Fruit fly (Drosophila melanogaster) whole organism, embryonic: ENCODE results near the gene CG12784.

ENCODE experiments used
- Asciz ChIP-seq: fragments of 200-800 bp; sonication (Bioruptor generic); optimal IDR thresholded peaks from 2 replicates; lab custom pipeline; 2017; ENCODE audit warnings: missing biosample characterization, mild to moderate bottlenecking, missing genetic modification characterization, missing genetic modification reagents
- Blimp-1 ChIP-seq: fragments of 200-800 bp; sonication (Bioruptor generic); optimal IDR thresholded peaks from 3 replicates; lab custom pipeline; 2018; ENCODE audit warnings: missing biosample characterization, missing genetic modification characterization, mild to moderate bottlenecking, moderate library complexity, missing genetic modification reagents
- CG10267 ChIP-seq: fragments of 200-800 bp; sonication (Bioruptor generic); optimal IDR thresholded peaks from 2 replicates; lab custom pipeline; 2018; ENCODE audit warnings: missing biosample characterization, mild to moderate bottlenecking, missing genetic modification characterization, moderate library complexity
- CG10565 ChIP-seq: fragments of 200-800 bp; sonication (Bioruptor generic); optimal IDR thresholded peaks from 3 replicates; lab custom pipeline; 2016; ENCODE audit warnings: missing biosample characterization, mild to moderate bottlenecking, missing genetic modification characterization
- CG12155 ChIP-seq: fragments of 200-800 bp; sonication (Bioruptor generic); optimal IDR thresholded peaks from 3 replicates; lab custom pipeline; 2016; ENCODE audit warnings: missing biosample characterization, missing genetic modification characterization
- CG12219 ChIP-seq: fragments of 200-800 bp; sonication (Bioruptor generic); optimal IDR thresholded peaks from 3 replicates; lab custom pipeline; 2018; ENCODE audit warnings: missing biosample characterization, mild to moderate bottlenecking, missing genetic modification characterization
- CG12236 ChIP-seq: fragments of 200-800 bp; sonication (Bioruptor generic); optimal IDR thresholded peaks from 2 replicates; lab custom pipeline; 2016; ENCODE audit warnings: missing biosample characterization, missing genetic modification characterization
- CG14667 ChIP-seq: fragments of 200-800 bp; sonication (Bioruptor generic); IDR thresholded peaks from 2 replicates; pipeline ENCODE4 v1.3.6; 2022; ENCODE audit warnings: missing biosample characterization, missing genetic modification characterization
- CG15269 ChIP-seq: fragments of 200-800 bp; sonication (Bioruptor generic); optimal IDR thresholded peaks from 2 replicates; lab custom pipeline; 2018; ENCODE audit warnings: missing biosample characterization, mild to moderate bottlenecking, missing genetic modification characterization, moderate library complexity
- CG15479 ChIP-seq: fragments of 200-800 bp; sonication (Bioruptor generic); optimal IDR thresholded peaks from 3 replicates; lab custom pipeline; 2019; ENCODE audit warnings: missing biosample characterization, mild to moderate bottlenecking, missing genetic modification characterization, moderate library complexity
- CG18619 ChIP-seq: fragments of 200-800 bp; sonication (Bioruptor generic); optimal IDR thresholded peaks from 3 replicates; lab custom pipeline; 2017; ENCODE audit warnings: missing biosample characterization, mild to moderate bottlenecking, missing genetic modification characterization
- CG2678 ChIP-seq: fragments of 200-800 bp; sonication (Bioruptor generic); optimal IDR thresholded peaks from 3 replicates; lab custom pipeline; 2019; ENCODE audit warnings: missing biosample characterization, mild to moderate bottlenecking, missing genetic modification characterization, moderate library complexity
- CG31388 ChIP-seq: fragments of 200-800 bp; sonication (Bioruptor generic); optimal IDR thresholded peaks from 2 replicates; lab custom pipeline; 2016; ENCODE audit warnings: missing biosample characterization, missing genetic modification characterization
- CG6254 ChIP-seq: fragments of 200-800 bp; sonication (Bioruptor generic); optimal IDR thresholded peaks from 3 replicates; lab custom pipeline; 2017; ENCODE audit warnings: mild to moderate bottlenecking, missing biosample characterization, missing genetic modification reagents, missing genetic modification characterization
- CG6272 ChIP-seq: fragments of 200-800 bp; sonication (Bioruptor generic); IDR thresholded peaks from 2 replicates; pipeline ENCODE4 v1.3.6; 2022; ENCODE audit warnings: missing biosample characterization, missing genetic modification characterization
- CG6765 ChIP-seq: fragments of 200-800 bp; sonication (Bioruptor generic); optimal IDR thresholded peaks from 3 replicates; lab custom pipeline; 2017; ENCODE audit warnings: missing biosample characterization, mild to moderate bottlenecking, missing genetic modification characterization
- CG7745 ChIP-seq: fragments of 200-800 bp; sonication (Bioruptor generic); optimal IDR thresholded peaks from 2 replicates; lab custom pipeline; 2018; ENCODE audit warnings: missing biosample characterization, mild to moderate bottlenecking, missing genetic modification characterization, moderate library complexity
- CG7928 ChIP-seq: fragments of 200-800 bp; sonication (Bioruptor generic); optimal IDR thresholded peaks from 2 replicates; lab custom pipeline; 2017; ENCODE audit warnings: missing biosample characterization, mild to moderate bottlenecking, missing genetic modification characterization
- CG7963 ChIP-seq: fragments of 200-800 bp; sonication (Bioruptor generic); IDR thresholded peaks from 3 replicates; pipeline ENCODE4 v1.3.6; 2022; ENCODE audit warnings: missing biosample characterization, missing genetic modification characterization; ENCODE audit not compliant: partially characterized antibody
- CHES-1-like ChIP-seq: fragments of 200-800 bp; sonication (Bioruptor generic); optimal IDR thresholded peaks from 2 replicates; lab custom pipeline; 2016; ENCODE audit warnings: missing biosample characterization, missing genetic modification characterization
- Dip3 ChIP-seq: fragments of 200-800 bp; sonication (Bioruptor generic); optimal IDR thresholded peaks from 3 replicates; lab custom pipeline; 2016; ENCODE audit warnings: missing biosample characterization, missing genetic modification characterization
- Dp ChIP-seq: fragments of 200-800 bp; sonication (Bioruptor generic); optimal IDR thresholded peaks from 2 replicates; lab custom pipeline; 2018; ENCODE audit warnings: missing biosample characterization, mild to moderate bottlenecking, missing genetic modification characterization, moderate library complexity
- Drgx ChIP-seq: fragments of 200-800 bp; sonication (Bioruptor generic); IDR thresholded peaks from 2 replicates; pipeline ENCODE4 v1.3.6; 2022; ENCODE audit warnings: missing biosample characterization, missing genetic modification characterization
- HLH54F ChIP-seq: fragments of 200-800 bp; sonication (Bioruptor generic); optimal IDR thresholded peaks from 3 replicates; lab custom pipeline; 2016; ENCODE audit warnings: missing biosample characterization, missing genetic modification characterization
- Hey ChIP-seq: fragments of 200-800 bp; sonication (Bioruptor generic); optimal IDR thresholded peaks from 3 replicates; lab custom pipeline; 2018; ENCODE audit warnings: missing biosample characterization, mild to moderate bottlenecking, missing genetic modification characterization
- HmgD ChIP-seq: fragments of 200-800 bp; sonication (Bioruptor generic); optimal IDR thresholded peaks from 3 replicates; lab custom pipeline; 2016; ENCODE audit warnings: missing biosample characterization, missing genetic modification characterization
- Kr ChIP-seq: fragments of 200-800 bp; sonication (Bioruptor generic); optimal IDR thresholded peaks from 2 replicates; lab custom pipeline; 2017; ENCODE audit warnings: missing biosample characterization, mild to moderate bottlenecking, missing genetic modification characterization
- Lhr ChIP-seq: fragments of 200-800 bp; sonication (Bioruptor generic); optimal IDR thresholded peaks from 3 replicates; lab custom pipeline; 2017; ENCODE audit warnings: mild to moderate bottlenecking, missing biosample characterization, missing genetic modification reagents, missing genetic modification characterization
- Lim3 ChIP-seq: fragments of 200-800 bp; sonication (Bioruptor generic); IDR thresholded peaks from 2 replicates; pipeline ENCODE4 v1.3.6; 2022; ENCODE audit warnings: missing biosample characterization, missing genetic modification characterization
- Ptx1 ChIP-seq: fragments of 200-800 bp; sonication (Bioruptor generic); IDR thresholded peaks from 2 replicates; pipeline ENCODE4 v1.3.6; 2022; ENCODE audit warnings: missing biosample characterization, missing genetic modification characterization
- Sox100B ChIP-seq: fragments of 200-800 bp; sonication (Bioruptor generic); optimal IDR thresholded peaks from 3 replicates; lab custom pipeline; 2018; ENCODE audit warnings: missing biosample characterization, mild to moderate bottlenecking, missing genetic modification characterization
- ab ChIP-seq: fragments of 200-800 bp; sonication (Bioruptor generic); optimal IDR thresholded peaks from 2 replicates; lab custom pipeline; 2016; ENCODE audit warnings: missing biosample characterization, missing genetic modification characterization
- aop ChIP-seq: fragments of 200-800 bp; sonication (Bioruptor generic); IDR thresholded peaks from 2 replicates; pipeline ENCODE4 v1.3.6; 2022; ENCODE audit warnings: missing biosample characterization, missing genetic modification characterization
- bigmax ChIP-seq: fragments of 200-800 bp; sonication (Bioruptor generic); optimal IDR thresholded peaks from 2 replicates; lab custom pipeline; 2018; ENCODE audit warnings: missing biosample characterization, mild to moderate bottlenecking, missing genetic modification characterization
- br ChIP-seq: fragments of >200 bp; optimal IDR thresholded peaks from 2 replicates; lab custom pipeline; 2017
- dpn ChIP-seq, 2 experiments: fragments of 200-800 bp; sonication (Bioruptor generic); optimal IDR thresholded peaks; 3 replicates each; lab custom pipeline; 2016; ENCODE audit warnings: missing biosample characterization in 2 of 2, missing genetic modification characterization in 2 of 2
- fd3F ChIP-seq: fragments of 200-800 bp; sonication (Bioruptor generic); optimal IDR thresholded peaks from 2 replicates; lab custom pipeline; 2018; ENCODE audit warnings: missing biosample characterization, mild to moderate bottlenecking, missing genetic modification characterization, moderate library complexity
- grau ChIP-seq: fragments of 200-800 bp; optimal IDR thresholded peaks from 3 replicates; lab custom pipeline; 2019; ENCODE audit warnings: missing biosample characterization, mild to moderate bottlenecking, missing genetic modification characterization, moderate library complexity
- grn ChIP-seq: fragments of 200-800 bp; sonication (Bioruptor generic); optimal IDR thresholded peaks from 3 replicates; lab custom pipeline; 2017; ENCODE audit warnings: missing biosample characterization, missing genetic modification characterization
- ind ChIP-seq: fragments of 200-800 bp; sonication (Bioruptor generic); optimal IDR thresholded peaks from 3 replicates; lab custom pipeline; 2016; ENCODE audit warnings: missing biosample characterization, missing genetic modification characterization
- jing ChIP-seq: fragments of 200-800 bp; sonication (Bioruptor generic); optimal IDR thresholded peaks from 2 replicates; lab custom pipeline; 2018; ENCODE audit warnings: missing biosample characterization, mild to moderate bottlenecking, missing genetic modification characterization
- knrl ChIP-seq: fragments of 200-800 bp; sonication (Bioruptor generic); IDR thresholded peaks from 3 replicates; pipeline ENCODE4 v1.3.6; 2022; ENCODE audit warnings: missing biosample characterization, missing genetic modification characterization; ENCODE audit not compliant: partially characterized antibody
- lov ChIP-seq, 2 experiments: fragments of 200-800 bp in 1 of 2; fragments of >200 bp in 1 of 2; sonication (Bioruptor generic) in 1 of 2; IDR thresholded peaks in 1 of 2; optimal IDR thresholded peaks in 1 of 2; 2 replicates in 1 of 2; 3 replicates in 1 of 2; pipeline versions ENCODE4 v1.3.6 to Lab custom; 2017 to 2022; ENCODE audit warnings: missing biosample characterization in 1 of 2, missing genetic modification characterization in 1 of 2
- nau ChIP-seq: fragments of 200-800 bp; sonication (Bioruptor generic); optimal IDR thresholded peaks from 3 replicates; lab custom pipeline; 2017; ENCODE audit warnings: missing biosample characterization, mild to moderate bottlenecking, missing genetic modification characterization, missing genetic modification reagents
- sc ChIP-seq, 3 experiments: fragments of >200 bp in 2 of 3; fragments of 200-800 bp in 1 of 3; sonication (Bioruptor generic) in 1 of 3; optimal IDR thresholded peaks; 2 replicates in 2 of 3; 3 replicates in 1 of 3; lab custom pipeline; 2017; ENCODE audit warnings: mild to moderate bottlenecking in 1 of 3, missing biosample characterization in 1 of 3, missing genetic modification characterization in 1 of 3, missing genetic modification reagents in 1 of 3
- sisA ChIP-seq: fragments of 200-800 bp; sonication (Bioruptor generic); IDR thresholded peaks from 2 replicates; pipeline ENCODE4 v1.3.6; 2022; ENCODE audit warnings: missing biosample characterization, missing genetic modification characterization
- slou ChIP-seq: fragments of 200-800 bp; sonication (Bioruptor generic); optimal IDR thresholded peaks from 3 replicates; lab custom pipeline; 2016; ENCODE audit warnings: missing biosample characterization, missing genetic modification characterization
- sna ChIP-seq: fragments of 200-800 bp; sonication (Bioruptor generic); IDR thresholded peaks from 2 replicates; pipeline ENCODE4 v1.3.6; 2022; ENCODE audit warnings: missing biosample characterization, missing genetic modification characterization; ENCODE audit not compliant: partially characterized antibody
- yki ChIP-seq: fragments of >200 bp; optimal IDR thresholded peaks from 3 replicates; lab custom pipeline; 2018
- zfh1 ChIP-seq: fragments of 200-800 bp; sonication (Bioruptor generic); IDR thresholded peaks from 3 replicates; pipeline ENCODE4 v1.3.6; 2022; ENCODE audit warnings: missing biosample characterization, missing genetic modification characterization

The CG12784 gene

dm6 chr3R:15792427-15792826 is 29.5 kb downstream of the CG12784 start, which contains the start of gene Acyp2 (continued):
- TF ChIP-seq grau (tag; lab: Kevin White, UChicago) (peak; percentile 31), CG15269 (no peak), Asciz (no peak), CHES-1-like (GFP tag; lab: Kevin White, UChicago) (peak; percentile 0), br (lab: Kevin White, UChicago) (no peak), CG12236 (GFP tag; lab: Kevin White, UChicago) (no peak), dpn (GFP tag; optimal IDR thresholded peaks at IDR 0.05; lab: Kevin White, UChicago) (peak in 1 of 2 experiments; percentile 55), HmgD (GFP tag; lab: Kevin White, UChicago) (peak; percentile 35), aop (GFP tag; lab: Robert Waterston, UW) (no peak), CG7963 (GFP tag; lab: Robert Waterston, UW) (no peak), Dp (GFP tag; lab: Kevin White, UChicago) (peak; percentile 53), sc (optimal IDR thresholded peaks at IDR 0.05; lab: Kevin White, UChicago) (no peak), sc (GFP tag; optimal IDR thresholded peaks at IDR 0.05; lab: Kevin White, UChicago) (no peak), CG2678 (tag; lab: Kevin White, UChicago) (no peak), knrl (GFP tag; lab: Robert Waterston, UW) (peak; percentile 62), CG7928 (peak; percentile 98), CG6272 (GFP tag; lab: Robert Waterston, UW) (no peak), CG6765 (GFP tag; lab: Kevin White, UChicago) (no peak), CG6254 (no peak), CG12219 (GFP tag; lab: Kevin White, UChicago) (no peak), CG12155 (peak; percentile 50), slou (GFP tag; lab: Kevin White, UChicago) (no peak), Lim3 (no peak), ab (GFP tag; lab: Kevin White, UChicago) (no peak), lov (optimal IDR thresholded peaks at IDR 0.05; lab: Kevin White, UChicago) (no peak), lov (GFP tag; IDR thresholded peaks at IDR 0.05; lab: Robert Waterston, UW) (no peak), CG7745 (tag; lab: Kevin White, UChicago) (no peak), bigmax (no peak), sna (GFP tag; lab: Robert Waterston, UW) (no peak), Hey (tag; lab: Kevin White, UChicago) (no peak), Kr (GFP tag; lab: Kevin White, UChicago) (no peak), CG18619 (GFP tag; lab: Kevin White, UChicago) (no peak), zfh1 (GFP tag; lab: Robert Waterston, UW) (0 out of 3 replicates have a peak, but pooled peaks have one; percentile 21), grn (GFP tag; lab: Kevin White, UChicago) (no peak), CG10565 (GFP tag; lab: Kevin White, UChicago) (no peak), CG14667 (no peak), CG15479 (GFP tag; lab: Kevin White, UChicago) (no peak), yki (lab: Kevin White, UChicago) (no peak), CG10267 (tag; lab: Kevin White, UChicago) (peak; percentile 44), jing (no peak), Ptx1 (peak; percentile 16; the same call in 1 of the 2 replicates), Blimp-1 (GFP tag; lab: Kevin White, UChicago) (no peak), ind (GFP tag; lab: Kevin White, UChicago) (peak; percentile 38), Dip3 (GFP tag; lab: Kevin White, UChicago) (no peak), Sox100B (GFP tag; lab: Kevin White, UChicago) (no peak), sisA (GFP tag; lab: Robert Waterston, UW) (peak; percentile 42; the same call in 1 of the 2 replicates), Drgx (GFP tag; lab: Robert Waterston, UW) (no peak), HLH54F (GFP tag; lab: Kevin White, UChicago) (peak; percentile 26), CG31388 (GFP tag; lab: Kevin White, UChicago) (no peak), Lhr (peak; percentile 93), nau (GFP tag; lab: Kevin White, UChicago) (no peak), fd3F (GFP tag; lab: Kevin White, UChicago) (no peak)
